Worm (Caenorhabditis elegans): ENCODE measurements around the gene etr-1.

ce11 chrII:178146-178545 lies 16.0 kb downstream of the etr-1 start:
- no peak for TF ChIP-seq nhr-77 (tag; optimal IDR thresholded peaks at IDR 0.05)
- no peak for TF ChIP-seq F44E2.7 (GFP tag; IDR thresholded peaks at IDR 0.05)
- no peak for TF ChIP-seq gei-8 (GFP tag; optimal IDR thresholded peaks at IDR 0.05)
- TF ChIP-seq nhr-10 (tag; optimal IDR thresholded peaks at IDR 0.05): no peak
- no peak for TF ChIP-seq spr-3 (GFP tag; optimal IDR thresholded peaks at IDR 0.05)
- TF ChIP-seq lin-39 (tag; optimal IDR thresholded peaks at IDR 0.05): no peak
- no peak for TF ChIP-seq lir-3 (tag; optimal IDR thresholded peaks at IDR 0.05)
- no peak for TF ChIP-seq zag-1 (tag; optimal IDR thresholded peaks at IDR 0.05)

All from whole organism, L4 larva.